Worm (Caenorhabditis elegans) whole organism, midembryonic: Measurements from ENCODE around the gene H40L08.8.

Experiments used
- T22C8.4 ChIP-seq: fragments of 200-800 bp; sonication (Bioruptor generic); IDR thresholded peaks from 2 replicates; pipeline ENCODE4 v1.3.6; 2022; ENCODE audit warnings: missing genetic modification characterization, missing compliant biosample characterization
- cog-1 ChIP-seq: sonication (generic microtip); optimal IDR thresholded peaks from 2 replicates; lab custom pipeline; 2016; ENCODE audit warnings: missing genetic modification characterization, missing compliant biosample characterization
- flt-1 ChIP-seq: fragments of 200-800 bp; sonication (Bioruptor generic); IDR thresholded peaks from 2 replicates; pipeline ENCODE4 v1.3.6; 2022; ENCODE audit warnings: missing genetic modification characterization, missing compliant biosample characterization
- klf-2 ChIP-seq: fragments of 200-800 bp; sonication (Bioruptor generic); conservative IDR thresholded peaks from 2 replicates; pipeline ENCODE4 v1.3.6; 2022; ENCODE audit warnings: missing genetic modification reagents, missing genetic modification characterization, missing compliant biosample characterization
- med-1 ChIP-seq: sonication (generic microtip); optimal IDR thresholded peaks from 2 replicates; lab custom pipeline; 2017; ENCODE audit warnings: missing genetic modification characterization, mild to moderate bottlenecking, missing compliant biosample characterization, antibody characterized with exemption, missing genetic modification reagents; ENCODE audit not compliant: insufficient read depth
- ref-1 ChIP-seq: fragments of 200-800 bp; sonication (Bioruptor generic); conservative IDR thresholded peaks from 2 replicates; pipeline ENCODE4 v1.3.6; 2022; ENCODE audit warnings: missing genetic modification reagents, missing genetic modification characterization, missing compliant biosample characterization
- tab-1 ChIP-seq: fragments of 200-800 bp; sonication (Bioruptor generic); IDR thresholded peaks from 2 replicates; pipeline ENCODE4 v1.3.6; 2022; ENCODE audit warnings: missing genetic modification characterization, missing compliant biosample characterization
- ztf-23 ChIP-seq: fragments of 200-800 bp; sonication (Bioruptor generic); IDR thresholded peaks from 2 replicates; pipeline ENCODE4 v1.3.6; 2022; ENCODE audit warnings: missing genetic modification reagents, missing genetic modification characterization, missing compliant biosample characterization
- ztf-29 ChIP-seq: fragments of 200-800 bp; sonication (Bioruptor generic); IDR thresholded peaks from 2 replicates; pipeline ENCODE4 v1.3.6; 2022; ENCODE audit warnings: missing genetic modification reagents, missing genetic modification characterization, missing compliant biosample characterization

ce11 chrX:15125138-15125537 is 47.7 kb upstream of the H40L08.8 start:
- no peak for TF ChIP-seq flt-1
- TF ChIP-seq ztf-23: no peak
- TF ChIP-seq tab-1 (GFP tag; lab: Robert Waterston, UW): no peak
- no peak for TF ChIP-seq ztf-29
- no peak for TF ChIP-seq ref-1 (GFP tag; lab: Robert Waterston, UW)
- TF ChIP-seq med-1 (GFP tag; lab: Kevin White, UChicago): no peak
- no peak for TF ChIP-seq cog-1 (tag; lab: Kevin White, UChicago)
- TF ChIP-seq klf-2 (GFP tag; lab: Robert Waterston, UW): no peak
- no peak for TF ChIP-seq T22C8.4 (GFP tag; lab: Robert Waterston, UW)
